Fruit fly (Drosophila melanogaster): Measurements from ENCODE around the gene eIF4G2.
A peak's percentile ranks its signal among the peaks of the same experiment; 100 is the strongest.

eIF4G2 gene

DNA sequence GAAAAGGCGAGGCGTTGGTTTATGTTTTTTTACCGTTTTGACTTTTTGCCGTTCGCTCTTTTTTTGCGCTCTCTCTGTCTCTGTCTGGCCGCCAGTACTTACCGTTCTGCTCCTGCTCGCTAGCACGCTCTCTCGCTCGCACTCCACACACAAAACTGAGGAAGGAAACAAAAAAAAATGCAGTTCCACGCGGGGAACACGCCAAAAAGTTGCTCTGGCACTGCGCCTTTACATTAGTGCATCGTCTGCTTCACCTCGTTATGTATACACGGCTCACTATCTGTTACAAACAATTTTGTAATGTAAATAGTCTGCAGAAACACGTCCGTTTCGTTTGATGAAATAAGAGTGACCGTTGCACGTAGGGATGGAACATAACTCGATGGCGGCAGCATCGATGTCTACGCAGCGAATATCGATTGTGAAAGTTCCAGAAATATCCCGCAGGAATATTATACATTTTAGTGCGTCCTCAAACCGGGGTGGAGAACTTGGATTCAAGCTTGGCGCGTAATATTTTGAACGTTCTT is at the start of gene eIF4G2, which contains the start of gene CG33111 (continued):
- TF ChIP-seq CG31627 (GFP tag; optimal IDR thresholded peaks at IDR 0.05) (no peak), CG15336 (GFP tag; IDR thresholded peaks at IDR 0.05) (peak; percentile 36; the same call in 1 of the 2 replicates), Sox102F (GFP tag; optimal IDR thresholded peaks at IDR 0.05) (no peak), CG9139 (GFP tag; optimal IDR thresholded peaks at IDR 0.05) (peak; percentile 39), dac (GFP tag; optimal IDR thresholded peaks at IDR 0.05) (no peak), Met (GFP tag; optimal IDR thresholded peaks at IDR 0.05) (no peak), CG10631 (GFP tag; optimal IDR thresholded peaks at IDR 0.05) (no peak), CG4318 (GFP tag; optimal IDR thresholded peaks at IDR 0.05) (no peak)

dm6 chr3R:23867825-23868224 is 48.8 kb upstream of the eIF4G2 start:
- TF ChIP-seq CG15336 (GFP tag; IDR thresholded peaks at IDR 0.05) = 0 out of 2 replicates have a peak, but pooled peaks have one; percentile 12
- TF ChIP-seq CG8119 (GFP tag; IDR thresholded peaks at IDR 0.05) = 0 out of 3 replicates have a peak, but pooled peaks have one; percentile 32
- peak; percentile 53; the same call in 1 of the 3 replicates for TF ChIP-seq eg (GFP tag; IDR thresholded peaks at IDR 0.05)
- TF ChIP-seq spab (GFP tag; optimal IDR thresholded peaks at IDR 0.05) = no peak
- no peak for TF ChIP-seq Ets96B (tag; optimal IDR thresholded peaks at IDR 0.05)
- peak; percentile 16 for TF ChIP-seq fkh (GFP tag; optimal IDR thresholded peaks at IDR 0.05)
- no peak for TF ChIP-seq Lpt (GFP tag; optimal IDR thresholded peaks at IDR 0.05)
- TF ChIP-seq CG3919 (GFP tag; optimal IDR thresholded peaks at IDR 0.05) = peak; percentile 36
- no peak for TF ChIP-seq Sox15 (GFP tag; optimal IDR thresholded peaks at IDR 0.05)
- no peak for TF ChIP-seq CG16779 (tag; optimal IDR thresholded peaks at IDR 0.05)
- TF ChIP-seq CG6276 (GFP tag; optimal IDR thresholded peaks at IDR 0.05) = no peak
- TF ChIP-seq CG11902 (GFP tag; optimal IDR thresholded peaks at IDR 0.05) = no peak
- peak; percentile 34; the same call in 1 of the 3 replicates for TF ChIP-seq CG6163 (GFP tag; IDR thresholded peaks at IDR 0.05)
- TF ChIP-seq lz (GFP tag; optimal IDR thresholded peaks at IDR 0.05) = no peak
- TF ChIP-seq fd85E (GFP tag; optimal IDR thresholded peaks at IDR 0.05) = no peak
- TF ChIP-seq CG9139 (GFP tag; optimal IDR thresholded peaks at IDR 0.05) = no peak
- TF ChIP-seq Hr4 (GFP tag; optimal IDR thresholded peaks at IDR 0.05) = peak; percentile 15
- TF ChIP-seq svp (GFP tag) = no peak
- no peak for TF ChIP-seq dac (GFP tag; optimal IDR thresholded peaks at IDR 0.05)
- no peak for TF ChIP-seq Hr39 (GFP tag; optimal IDR thresholded peaks at IDR 0.05)
- TF ChIP-seq CG32006 (GFP tag; optimal IDR thresholded peaks at IDR 0.05) = peak; percentile 28
- no peak for TF ChIP-seq CG31627 (GFP tag; optimal IDR thresholded peaks at IDR 0.05)
- TF ChIP-seq CG10631 (GFP tag; optimal IDR thresholded peaks at IDR 0.05) = no peak
- TF ChIP-seq Gug (GFP tag; IDR thresholded peaks at IDR 0.05) = no peak
- TF ChIP-seq Sox102F (GFP tag; optimal IDR thresholded peaks at IDR 0.05) = no peak
- no peak for TF ChIP-seq CG34406 (GFP tag; optimal IDR thresholded peaks at IDR 0.05)
- no peak for TF ChIP-seq CG8632 (GFP tag; optimal IDR thresholded peaks at IDR 0.05)

dm6 chr3R:23867194-23867593 is 48.2 kb upstream of the eIF4G2 start:
- no peak for TF ChIP-seq cyc (GFP tag; optimal IDR thresholded peaks at IDR 0.05)
- no peak for TF ChIP-seq CG11902 (GFP tag; optimal IDR thresholded peaks at IDR 0.05)
- TF ChIP-seq pdm3 (GFP tag; optimal IDR thresholded peaks at IDR 0.05) = no peak
- no peak for TF ChIP-seq CG15336 (GFP tag; IDR thresholded peaks at IDR 0.05)
- TF ChIP-seq Lpt (GFP tag; optimal IDR thresholded peaks at IDR 0.05) = no peak
- no peak for TF ChIP-seq CG11294 (GFP tag; IDR thresholded peaks at IDR 0.05)
- TF ChIP-seq CG31627 (GFP tag; optimal IDR thresholded peaks at IDR 0.05) = no peak
- no peak for TF ChIP-seq CG8632 (GFP tag; optimal IDR thresholded peaks at IDR 0.05)
- TF ChIP-seq CG34406 (GFP tag; optimal IDR thresholded peaks at IDR 0.05) = no peak
- TF ChIP-seq Sox15 (GFP tag; optimal IDR thresholded peaks at IDR 0.05) = no peak
- TF ChIP-seq lz (GFP tag; optimal IDR thresholded peaks at IDR 0.05) = no peak
- no peak for TF ChIP-seq CG7368 (GFP tag; optimal IDR thresholded peaks at IDR 0.05)
- TF ChIP-seq dsx (GFP tag; optimal IDR thresholded peaks at IDR 0.05; ENCODE audit: poor library complexity, severe bottlenecking) = no peak
- no peak for TF ChIP-seq Ets96B (tag; optimal IDR thresholded peaks at IDR 0.05)
- TF ChIP-seq esn (GFP tag; optimal IDR thresholded peaks at IDR 0.05) = no peak
- TF ChIP-seq CG1621 (tag; optimal IDR thresholded peaks at IDR 0.05) = no peak
- TF ChIP-seq Gug (GFP tag; IDR thresholded peaks at IDR 0.05) = no peak
- TF ChIP-seq CG8119 (GFP tag; IDR thresholded peaks at IDR 0.05) = no peak

Measured in whole organism, prepupa.